Worm (Caenorhabditis elegans) whole organism, young adult: ENCODE measurements around the gene srp-2.
A peak's percentile ranks its signal among the peaks of the same experiment; 100 is the strongest.

ENCODE experiments used
- B0019.2 ChIP-seq: fragments of 200-800 bp; sonication (Bioruptor generic); conservative IDR thresholded peaks from 2 replicates; pipeline ENCODE4 v1.3.6; 2022; ENCODE audit warnings: missing genetic modification reagents, missing genetic modification characterization, missing compliant biosample characterization
- B0336.3 ChIP-seq: fragments of 200-800 bp; sonication (Bioruptor generic); IDR thresholded peaks from 2 replicates; pipeline ENCODE4 v1.3.6; 2022; ENCODE audit warnings: missing genetic modification characterization, missing compliant biosample characterization
- C06A6.2 ChIP-seq: fragments of 200-800 bp; sonication (Bioruptor generic); conservative IDR thresholded peaks from 2 replicates; pipeline ENCODE4 v1.3.6; 2022; ENCODE audit warnings: missing genetic modification characterization, missing compliant biosample characterization
- C17E4.6 ChIP-seq: fragments of 200-800 bp; sonication (Bioruptor generic); IDR thresholded peaks from 2 replicates; pipeline ENCODE4 v1.3.6; 2022; ENCODE audit warnings: missing genetic modification reagents, missing genetic modification characterization, missing compliant biosample characterization
- F10E7.11 ChIP-seq: sonication (generic microtip); optimal IDR thresholded peaks from 2 replicates; lab custom pipeline; 2017; ENCODE audit warnings: mild to moderate bottlenecking, missing genetic modification characterization, moderate library complexity, missing compliant biosample characterization
- F22D6.2 ChIP-seq: sonication (generic microtip); optimal IDR thresholded peaks from 2 replicates; lab custom pipeline; 2016; ENCODE audit warnings: mild to moderate bottlenecking, missing genetic modification characterization, missing compliant biosample characterization
- F23B12.7 ChIP-seq: sonication (generic microtip); optimal IDR thresholded peaks from 2 replicates; lab custom pipeline; 2017; ENCODE audit warnings: missing genetic modification characterization, mild to moderate bottlenecking, missing compliant biosample characterization, antibody characterized with exemption, moderate library complexity; ENCODE audit not compliant: insufficient read depth
- F33H1.4 ChIP-seq: fragments of 200-800 bp; sonication (Bioruptor generic); IDR thresholded peaks from 2 replicates; pipeline ENCODE4 v1.3.6; 2022; ENCODE audit warnings: missing genetic modification reagents, missing genetic modification characterization, missing compliant biosample characterization
- F52B5.7 ChIP-seq: sonication (generic microtip); optimal IDR thresholded peaks from 2 replicates; lab custom pipeline; 2016; ENCODE audit warnings: mild to moderate bottlenecking, missing genetic modification characterization, missing compliant biosample characterization
- F57C9.4 ChIP-seq: sonication (generic microtip); optimal IDR thresholded peaks from 2 replicates; lab custom pipeline; 2017; ENCODE audit warnings: mild to moderate bottlenecking, missing genetic modification characterization, missing compliant biosample characterization
- Y53G8AR.9 ChIP-seq: fragments of 200-800 bp; sonication (Bioruptor generic); conservative IDR thresholded peaks from 2 replicates; pipeline ENCODE4 v1.3.6; 2022; ENCODE audit warnings: missing genetic modification reagents, missing genetic modification characterization, missing compliant biosample characterization
- Y95B8A.8 ChIP-seq: fragments of 200-800 bp; sonication (Bioruptor generic); IDR thresholded peaks from 2 replicates; pipeline ENCODE4 v1.3.6; 2022; ENCODE audit warnings: missing genetic modification reagents, missing genetic modification characterization, missing compliant biosample characterization
- ZK185.1 ChIP-seq: sonication (generic microtip); optimal IDR thresholded peaks from 2 replicates; lab custom pipeline; 2016; ENCODE audit warnings: mild to moderate bottlenecking, missing genetic modification characterization, missing compliant biosample characterization; ENCODE audit not compliant: poor library complexity, severe bottlenecking
- ama-1 ChIP-seq, 3 experiments: fragments of 150-350 bp in 1 of 3; sonication (generic microtip) in 2 of 3; optimal IDR thresholded peaks; 2 replicates each; lab custom pipeline; 2014 to 2018; ENCODE audit warnings: missing biosample characterization in 2 of 3, missing genetic modification characterization in 2 of 3, missing genetic modification reagents in 2 of 3
- atf-7 ChIP-seq: sonication (generic microtip); optimal IDR thresholded peaks from 2 replicates; lab custom pipeline; 2017; ENCODE audit warnings: mild to moderate bottlenecking, missing genetic modification characterization, missing compliant biosample characterization
- athp-1 ChIP-seq: sonication (generic microtip); optimal IDR thresholded peaks from 2 replicates; lab custom pipeline; 2017; ENCODE audit warnings: mild to moderate bottlenecking, missing genetic modification characterization, missing compliant biosample characterization
- ceh-100 ChIP-seq: fragments of 200-800 bp; sonication (Bioruptor generic); IDR thresholded peaks from 2 replicates; pipeline ENCODE4 v1.3.6; 2022; ENCODE audit warnings: missing genetic modification reagents, missing genetic modification characterization, missing compliant biosample characterization
- chd-7 ChIP-seq: sonication (generic microtip); optimal IDR thresholded peaks from 2 replicates; lab custom pipeline; 2016; ENCODE audit warnings: mild to moderate bottlenecking, missing genetic modification characterization, moderate library complexity, missing compliant biosample characterization
- dox-1 ChIP-seq: fragments of 200-800 bp; sonication (Bioruptor generic); IDR thresholded peaks from 2 replicates; pipeline ENCODE4 v1.3.6; 2022; ENCODE audit warnings: missing genetic modification reagents, missing genetic modification characterization, missing compliant biosample characterization
- dpff-1 ChIP-seq: sonication (generic microtip); optimal IDR thresholded peaks from 2 replicates; lab custom pipeline; 2017; ENCODE audit warnings: mild to moderate bottlenecking, missing genetic modification characterization, missing compliant biosample characterization
- egrh-3 ChIP-seq: fragments of 200-800 bp; sonication (Bioruptor generic); IDR thresholded peaks from 2 replicates; pipeline ENCODE4 v1.3.6; 2022; ENCODE audit warnings: missing genetic modification reagents, missing genetic modification characterization, missing compliant biosample characterization
- gei-17 ChIP-seq: fragments of 200-800 bp; sonication (Bioruptor generic); optimal IDR thresholded peaks from 2 replicates; lab custom pipeline; 2018; ENCODE audit warnings: mild to moderate bottlenecking, missing genetic modification characterization, missing compliant biosample characterization
- hlh-26 ChIP-seq: fragments of 200-800 bp; sonication (Bioruptor generic); conservative IDR thresholded peaks from 2 replicates; pipeline ENCODE4 v1.3.6; 2022; ENCODE audit warnings: missing genetic modification reagents, missing genetic modification characterization, missing compliant biosample characterization
- hmg-1.2 ChIP-seq: fragments of 200-800 bp; sonication (Bioruptor generic); IDR thresholded peaks from 2 replicates; pipeline ENCODE4 v1.3.6; 2022; ENCODE audit warnings: missing genetic modification reagents, missing genetic modification characterization, missing compliant biosample characterization
- let-526 ChIP-seq: fragments of 200-800 bp; sonication (Bioruptor generic); IDR thresholded peaks from 2 replicates; pipeline ENCODE4 v1.3.6; 2022; ENCODE audit warnings: missing genetic modification reagents, missing genetic modification characterization, missing compliant biosample characterization
- lin-26 ChIP-seq: fragments of 200-800 bp; sonication (Bioruptor generic); IDR thresholded peaks from 2 replicates; pipeline ENCODE4 v1.3.6; 2022; ENCODE audit warnings: missing genetic modification reagents, missing genetic modification characterization, missing compliant biosample characterization
- lin-35 ChIP-seq, 3 experiments: fragments of 150-350 bp in 2 of 3; sonication (generic microtip) in 1 of 3; optimal IDR thresholded peaks; 2 replicates each; lab custom pipeline; 2014 to 2018; ENCODE audit warnings: missing biosample characterization in 3 of 3, missing genetic modification characterization in 3 of 3, missing genetic modification reagents in 3 of 3
- madf-10 ChIP-seq: sonication (generic microtip); optimal IDR thresholded peaks from 2 replicates; lab custom pipeline; 2016; ENCODE audit warnings: mild to moderate bottlenecking, missing genetic modification characterization, missing compliant biosample characterization
- madf-3 ChIP-seq: fragments of 200-800 bp; sonication (Bioruptor generic); IDR thresholded peaks from 2 replicates; pipeline ENCODE4 v1.3.6; 2022; ENCODE audit warnings: missing genetic modification reagents, missing genetic modification characterization, missing compliant biosample characterization
- mcd-1 ChIP-seq: fragments of 200-800 bp; sonication (Bioruptor generic); IDR thresholded peaks from 2 replicates; pipeline ENCODE4 v1.3.6; 2022; ENCODE audit warnings: missing genetic modification reagents, missing genetic modification characterization, missing compliant biosample characterization
- mel-28 ChIP-seq: sonication (generic microtip); optimal IDR thresholded peaks from 2 replicates; lab custom pipeline; 2016; ENCODE audit warnings: borderline replicate concordance, mild to moderate bottlenecking, missing genetic modification characterization, missing compliant biosample characterization
- nhr-120 ChIP-seq: fragments of 200-800 bp; sonication (Bioruptor generic); IDR thresholded peaks from 2 replicates; pipeline ENCODE4 v1.3.6; 2022; ENCODE audit warnings: missing genetic modification characterization, missing compliant biosample characterization
- nhr-80 ChIP-seq: sonication (generic microtip); optimal IDR thresholded peaks from 2 replicates; lab custom pipeline; 2016; ENCODE audit warnings: missing genetic modification characterization, missing compliant biosample characterization
- pbrm-1 ChIP-seq: fragments of 200-800 bp; sonication (Bioruptor generic); IDR thresholded peaks from 2 replicates; pipeline ENCODE4 v1.3.6; 2022; ENCODE audit warnings: missing genetic modification reagents, missing genetic modification characterization, missing compliant biosample characterization
- rcor-1 ChIP-seq: fragments of 200-800 bp; sonication (Bioruptor generic); IDR thresholded peaks from 2 replicates; pipeline ENCODE4 v1.3.6; 2022; ENCODE audit warnings: missing genetic modification reagents, missing genetic modification characterization, missing compliant biosample characterization
- rec-8 ChIP-seq, 2 experiments: sonication (generic microtip); optimal IDR thresholded peaks; 2 replicates each; lab custom pipeline; 2016; ENCODE audit warnings: mild to moderate bottlenecking in 2 of 2, missing genetic modification characterization in 2 of 2, missing genetic modification reagents in 2 of 2, missing genotype in 2 of 2, missing biosample characterization in 1 of 2, missing compliant biosample characterization in 1 of 2, moderate library complexity in 1 of 2
- repo-1 ChIP-seq: sonication (generic microtip); optimal IDR thresholded peaks from 2 replicates; lab custom pipeline; 2017; ENCODE audit warnings: mild to moderate bottlenecking, missing genetic modification characterization, missing compliant biosample characterization
- snpc-1.1 ChIP-seq: sonication (generic microtip); optimal IDR thresholded peaks from 2 replicates; lab custom pipeline; 2017; ENCODE audit warnings: missing genetic modification characterization, mild to moderate bottlenecking, missing compliant biosample characterization, antibody characterized with exemption, moderate library complexity, missing genotype, missing genetic modification reagents; ENCODE audit not compliant: insufficient read depth
- sptf-2 ChIP-seq: fragments of 200-800 bp; sonication (Bioruptor generic); optimal IDR thresholded peaks from 2 replicates; lab custom pipeline; 2018; ENCODE audit warnings: mild to moderate bottlenecking, missing genetic modification characterization, missing compliant biosample characterization
- tbp1 ChIP-seq: fragments of 200-800 bp; sonication (Bioruptor generic); optimal IDR thresholded peaks from 2 replicates; lab custom pipeline; 2018; ENCODE audit warnings: mild to moderate bottlenecking, missing genetic modification characterization, missing compliant biosample characterization
- tlf-1 ChIP-seq: fragments of 200-800 bp; sonication (Bioruptor generic); optimal IDR thresholded peaks from 2 replicates; lab custom pipeline; 2018; ENCODE audit warnings: mild to moderate bottlenecking, missing genetic modification characterization, missing compliant biosample characterization
- zfh-2 ChIP-seq: fragments of 200-800 bp; sonication (Bioruptor generic); conservative IDR thresholded peaks from 2 replicates; pipeline ENCODE4 v1.3.6; 2022; ENCODE audit warnings: missing genetic modification reagents, missing genetic modification characterization, missing compliant biosample characterization
- zim-3 ChIP-seq: sonication (generic microtip); optimal IDR thresholded peaks from 2 replicates; lab custom pipeline; 2017; ENCODE audit warnings: mild to moderate bottlenecking, missing genetic modification characterization, moderate library complexity, missing compliant biosample characterization
- ztf-25 ChIP-seq: fragments of 200-800 bp; sonication (Bioruptor generic); IDR thresholded peaks from 2 replicates; pipeline ENCODE4 v1.3.6; 2022; ENCODE audit warnings: missing genetic modification reagents, missing genetic modification characterization, missing compliant biosample characterization
- ztf-28 ChIP-seq: fragments of 200-800 bp; sonication (Bioruptor generic); IDR thresholded peaks from 2 replicates; pipeline ENCODE4 v1.3.6; 2022; ENCODE audit warnings: missing genetic modification reagents, missing genetic modification characterization, missing compliant biosample characterization

srp-2 gene

ce11 chrV:727484-728351, 34.7 kb upstream of the srp-2 start, which contains the start of the genes icl-1 and srh-2:
Gene icl-1 (minus strand): TSS chrV:728004.
Gene srh-2 (plus strand): TSS chrV:728301.
- TF ChIP-seq chd-7 (tag; lab: Kevin White, UChicago) (peak; percentile 42), mel-28 (tag; lab: Kevin White, UChicago) (no peak), B0019.2 (GFP tag; lab: Robert Waterston, UW) (0 out of 2 replicates have a peak, but pooled peaks have one; percentile 3), egrh-3 (GFP tag; lab: Robert Waterston, UW) (no peak; the same call in 1 of the 2 replicates), hmg-1.2 (GFP tag; lab: Robert Waterston, UW) (peak; percentile 37; the same call in 1 of the 2 replicates), dox-1 (peak; percentile 64), sptf-2 (peak; percentile 64), B0336.3 (GFP tag; lab: Robert Waterston, UW) (peak; percentile 74; the same call in 1 of the 2 replicates), pbrm-1 (GFP tag; lab: Robert Waterston, UW) (0 out of 2 replicates have a peak, but pooled peaks have one; percentile 26), zim-3 (peak; percentile 45), athp-1 (tag; lab: Kevin White, UChicago) (peak; percentile 61), dpff-1 (tag; lab: Kevin White, UChicago) (peak; percentile 68), Y53G8AR.9 (GFP tag; lab: Robert Waterston, UW) (peak; percentile 87), lin-35 (GFP tag; optimal IDR thresholded peaks at IDR 0.05; lab: Kevin White, UChicago) (no peak), rec-8 (tag; optimal IDR thresholded peaks at IDR 0.05; lab: Kevin White, UChicago) (peak in 1 of 2 experiments; percentile 41), hlh-26 (0 out of 2 replicates have a peak, but pooled peaks have one; percentile 67), repo-1 (tag; lab: Kevin White, UChicago) (peak; percentile 97), gei-17 (GFP tag; lab: Kevin White, UChicago) (peak; percentile 35), madf-10 (tag; lab: Kevin White, UChicago) (peak; percentile 43), nhr-80 (tag; lab: Kevin White, UChicago) (peak; percentile 13), tbp1 (peak; percentile 10), ztf-28 (0 out of 2 replicates have a peak, but pooled peaks have one; percentile 46), F23B12.7 (tag; lab: Kevin White, UChicago) (no peak), mcd-1 (GFP tag; lab: Robert Waterston, UW) (peak; percentile 56), lin-26 (GFP tag; lab: Robert Waterston, UW) (peak; percentile 85), Y95B8A.8 (peak; percentile 11; the same call in 1 of the 2 replicates), ztf-25 (0 out of 2 replicates have a peak, but pooled peaks have one; percentile 46), C17E4.6 (GFP tag; lab: Robert Waterston, UW) (no peak), rcor-1 (GFP tag; lab: Robert Waterston, UW) (0 out of 2 replicates have a peak, but pooled peaks have one; percentile 36), F57C9.4 (no peak), ceh-100 (GFP tag; lab: Robert Waterston, UW) (no peak), F22D6.2 (tag; lab: Kevin White, UChicago) (peak; percentile 28), zfh-2 (GFP tag; lab: Robert Waterston, UW) (peak; percentile 79), snpc-1.1 (tag; lab: Kevin White, UChicago) (no peak), nhr-120 (GFP tag; lab: Robert Waterston, UW) (no peak), F52B5.7 (tag; lab: Kevin White, UChicago) (peak; percentile 83), atf-7 (tag; lab: Kevin White, UChicago) (peak; percentile 47), madf-3 (GFP tag; lab: Robert Waterston, UW) (peak; percentile 47; the same call in 1 of the 2 replicates), ama-1 (optimal IDR thresholded peaks at IDR 0.05; lab: Kevin White, UChicago) (peak; percentile 97), ama-1 (GFP tag; optimal IDR thresholded peaks at IDR 0.05; lab: Kevin White, UChicago) (no peak), ZK185.1 (tag; lab: Kevin White, UChicago) (peak; percentile 27), C06A6.2 (GFP tag; lab: Robert Waterston, UW) (peak; percentile 23; the same call in 1 of the 2 replicates), F33H1.4 (no peak), tlf-1 (GFP tag; lab: Kevin White, UChicago) (peak; percentile 21), let-526 (GFP tag; lab: Robert Waterston, UW) (0 out of 2 replicates have a peak, but pooled peaks have one; percentile 23), F10E7.11 (no peak)
